Worm (Caenorhabditis elegans) whole organism, L2 larva: ENCODE measurements around the gene ctr-9.
A peak's percentile ranks its signal among the peaks of the same experiment; 100 is the strongest.

Experiments used
- C34F6.9 ChIP-seq: fragments of 150-350 bp; optimal IDR thresholded peaks from 2 replicates; lab custom pipeline; 2014; ENCODE audit warnings: missing biosample characterization, missing genetic modification characterization
- R02D3.7 ChIP-seq: fragments of 150-350 bp; optimal IDR thresholded peaks from 2 replicates; lab custom pipeline; 2014; ENCODE audit warnings: missing biosample characterization, missing genetic modification characterization
- aly-2 ChIP-seq: fragments of 150-350 bp; optimal IDR thresholded peaks from 2 replicates; lab custom pipeline; 2014; ENCODE audit warnings: missing biosample characterization, missing genetic modification characterization
- elt-3 ChIP-seq: sonication (generic microtip); optimal IDR thresholded peaks from 2 replicates; lab custom pipeline; 2017; ENCODE audit warnings: missing biosample characterization, missing genetic modification characterization
- mdl-1 ChIP-seq, 2 experiments: fragments of 150-350 bp in 1 of 2; sonication (generic microtip) in 1 of 2; optimal IDR thresholded peaks; 2 replicates each; lab custom pipeline; 2017; ENCODE audit warnings: missing biosample characterization in 2 of 2, missing genetic modification characterization in 2 of 2
- nhr-237 ChIP-seq: fragments of 150-350 bp; optimal IDR thresholded peaks from 2 replicates; lab custom pipeline; 2014; ENCODE audit warnings: missing biosample characterization, missing genetic modification characterization
- nhr-25 ChIP-seq: fragments of 150-350 bp; sonication (generic microtip); optimal IDR thresholded peaks from 3 replicates; lab custom pipeline; 2014; ENCODE audit warnings: missing biosample characterization, missing genetic modification characterization
- snpc-4 ChIP-seq: fragments of 150-350 bp; optimal IDR thresholded peaks from 2 replicates; lab custom pipeline; 2014; ENCODE audit warnings: missing biosample characterization, missing genetic modification characterization
- ztf-11 ChIP-seq: sonication (generic microtip); optimal IDR thresholded peaks from 2 replicates; lab custom pipeline; 2017; ENCODE audit warnings: missing biosample characterization, missing genetic modification characterization

DNA sequence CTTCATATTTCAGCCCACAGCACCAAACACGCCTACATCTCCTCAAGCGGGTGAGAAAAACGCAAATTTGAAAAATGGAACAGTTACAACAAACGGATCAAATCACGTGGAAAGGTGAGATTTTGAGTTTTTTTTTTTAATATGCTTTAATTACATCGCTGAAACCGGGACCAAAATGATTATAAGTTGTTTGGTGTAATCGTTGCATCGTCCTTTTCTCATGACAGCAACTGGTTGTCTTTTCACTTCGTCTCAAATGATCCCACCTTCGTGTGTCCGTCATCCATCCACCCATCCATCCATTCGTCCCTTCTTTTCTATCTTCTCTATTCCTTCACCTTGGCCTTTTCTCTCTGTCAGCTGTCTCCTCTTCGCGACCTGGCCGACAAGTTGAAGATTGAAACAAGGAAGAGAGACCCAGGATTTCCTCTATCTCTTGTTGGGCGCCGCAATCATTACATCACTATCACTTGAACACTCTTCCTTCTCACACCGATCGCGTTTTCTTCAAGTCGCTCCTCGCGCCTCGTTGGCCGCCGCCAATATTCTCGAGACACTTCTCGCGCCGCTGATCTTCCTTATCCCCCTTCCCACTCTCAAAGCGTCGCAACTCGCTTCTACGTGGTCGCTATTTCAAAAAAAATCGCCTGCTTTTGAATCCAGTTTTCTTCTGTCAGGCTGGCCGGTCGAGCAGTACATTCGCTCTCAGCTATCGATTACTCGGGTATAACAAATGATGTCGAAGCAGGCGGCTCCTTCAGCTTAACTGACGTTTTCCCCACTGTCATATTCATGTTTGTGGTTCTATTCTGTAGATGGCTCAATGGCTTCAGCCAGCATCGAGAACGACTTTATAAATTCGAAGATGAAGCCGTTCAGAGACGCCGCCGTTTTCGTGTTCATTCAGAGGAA, 33.7 kb upstream of the ctr-9 start:
- TF ChIP-seq snpc-4 (no peak), R02D3.7 (no peak), elt-3 (no peak), nhr-25 (tag; lab: Kevin White, UChicago) (no peak), nhr-237 (tag; lab: Kevin White, UChicago) (no peak), aly-2 (no peak), ztf-11 (no peak), mdl-1 (tag; optimal IDR thresholded peaks at IDR 0.05; lab: Kevin White, UChicago) (no peak), C34F6.9 (tag; lab: Kevin White, UChicago) (peak; percentile 74)
